Worm (Caenorhabditis elegans): ENCODE data around the gene hrpa-1.

ce11 chrIV:3336585-3336984 is 2.1 kb downstream of the hrpa-1 start, which contains the start of gene F42A6.6:
- TF ChIP-seq ztf-29 (GFP tag; IDR thresholded peaks at IDR 0.05) (no peak), ref-1 (GFP tag; conservative IDR thresholded peaks at IDR 0.05) (no peak), tab-1 (GFP tag; IDR thresholded peaks at IDR 0.05) (no peak), flt-1 (GFP tag; IDR thresholded peaks at IDR 0.05) (no peak), T22C8.4 (GFP tag; IDR thresholded peaks at IDR 0.05) (no peak), klf-2 (GFP tag; conservative IDR thresholded peaks at IDR 0.05) (no peak), med-1 (GFP tag; optimal IDR thresholded peaks at IDR 0.05; ENCODE audit: insufficient read depth) (no peak)
